Fruit fly (Drosophila melanogaster) whole organism, wandering third instar larva: ENCODE results near the gene cyr.

Source experiments
- Hnf4 ChIP-seq: fragments of 200-800 bp; sonication (Bioruptor generic); optimal IDR thresholded peaks from 2 replicates; lab custom pipeline; 2016; ENCODE audit warnings: missing biosample characterization, mild to moderate bottlenecking, missing genetic modification characterization
- N ChIP-seq: fragments of >200 bp; optimal IDR thresholded peaks from 2 replicates; lab custom pipeline; 2018; ENCODE audit warnings: missing biosample characterization, missing external identifiers, missing genetic modification characterization
- OdsH ChIP-seq: fragments of 200-800 bp; sonication (Bioruptor generic); optimal IDR thresholded peaks from 2 replicates; lab custom pipeline; 2016; ENCODE audit warnings: missing biosample characterization, mild to moderate bottlenecking, missing genetic modification characterization
- dsf ChIP-seq: sonication (Bioruptor generic); optimal IDR thresholded peaks from 2 replicates; lab custom pipeline; 2016; ENCODE audit warnings: missing biosample characterization, missing genetic modification characterization, borderline replicate concordance
- foxo ChIP-seq, 2 experiments: fragments of 200-800 bp; sonication (Bioruptor generic); optimal IDR thresholded peaks; 2 replicates in 1 of 2; 3 replicates in 1 of 2; lab custom pipeline; 2016 to 2017; ENCODE audit warnings: missing biosample characterization in 2 of 2, missing genetic modification characterization in 2 of 2
- sage ChIP-seq: fragments of 200-800 bp; sonication (Bioruptor generic); optimal IDR thresholded peaks from 2 replicates; lab custom pipeline; 2016; ENCODE audit warnings: missing biosample characterization, mild to moderate bottlenecking, missing genetic modification characterization
- usp ChIP-seq: fragments of >200 bp; optimal IDR thresholded peaks from 2 replicates; lab custom pipeline; 2017; ENCODE audit warnings: missing biosample characterization, missing genetic modification characterization

- TF ChIP-seq dsf (no peak), OdsH (GFP tag; lab: Kevin White, UChicago) (no peak), sage (GFP tag; lab: Kevin White, UChicago) (no peak), foxo (GFP tag; optimal IDR thresholded peaks at IDR 0.05; lab: Kevin White, UChicago) (no peak), usp (GFP tag; lab: Kevin White, UChicago) (no peak), Hnf4 (GFP tag; lab: Kevin White, UChicago) (no peak), N (no peak)
These were observed 10.1 kb upstream of the cyr start, which contains the start of the genes alpha-PheRS and CG2129 for dm6 chrX:8145501-8146157.
